Worm (Caenorhabditis elegans) whole organism, L2 larva: ENCODE results near the gene str-18.
"Not testable (repeated sequence)": the region's sequence is repeated elsewhere in the genome, so short reads cannot be mapped to it uniquely, and the experiment has no call there.

Source experiments
- gmeb-1 ChIP-seq: fragments of 150-350 bp; optimal IDR thresholded peaks from 2 replicates; lab custom pipeline; 2014; ENCODE audit warnings: missing biosample characterization, missing genetic modification characterization
- mdl-1 ChIP-seq, 2 experiments: fragments of 150-350 bp in 1 of 2; sonication (generic microtip) in 1 of 2; optimal IDR thresholded peaks; 2 replicates each; lab custom pipeline; 2017; ENCODE audit warnings: missing biosample characterization in 2 of 2, missing genetic modification characterization in 2 of 2
- nhr-21 ChIP-seq: fragments of 150-350 bp; optimal IDR thresholded peaks from 2 replicates; lab custom pipeline; 2014; ENCODE audit warnings: missing biosample characterization, missing genetic modification characterization
- ztf-11 ChIP-seq: sonication (generic microtip); optimal IDR thresholded peaks from 2 replicates; lab custom pipeline; 2017; ENCODE audit warnings: missing biosample characterization, missing genetic modification characterization

DNA sequence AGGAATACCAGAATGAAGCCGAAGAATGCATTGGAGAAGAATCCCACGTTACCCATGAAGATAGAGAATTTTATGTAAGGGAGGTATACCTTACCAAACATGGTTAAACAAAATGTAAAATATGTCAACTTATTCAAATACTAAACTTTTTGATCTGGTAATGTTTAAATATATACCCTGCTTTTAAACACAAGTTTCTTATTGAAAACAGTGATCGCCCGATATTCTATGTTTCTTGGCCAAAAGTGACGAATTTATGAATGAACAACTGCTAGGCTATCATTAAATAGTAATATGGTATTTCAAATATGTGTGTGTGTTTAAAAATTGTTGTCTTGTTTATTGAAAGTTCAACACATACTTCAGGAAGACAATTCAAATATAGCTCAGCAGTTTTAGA, 6.6 kb upstream of the str-18 start, which contains the start of gene T23D5.8:
- not testable (repeated sequence) for TF ChIP-seq ztf-11 (tag; lab: Kevin White, UChicago); mdl-1 (tag; optimal IDR thresholded peaks at IDR 0.05; lab: Kevin White, UChicago); nhr-21 (tag; lab: Kevin White, UChicago); gmeb-1 (tag; lab: Kevin White, UChicago)
